Worm (Caenorhabditis elegans) whole organism, midembryonic: ENCODE measurements around the gene F11D11.4.

Experiments
- T22C8.4 ChIP-seq: fragments of 200-800 bp; sonication (Bioruptor generic); IDR thresholded peaks from 2 replicates; pipeline ENCODE4 v1.3.6; 2022; ENCODE audit warnings: missing genetic modification characterization, missing compliant biosample characterization
- cog-1 ChIP-seq: sonication (generic microtip); optimal IDR thresholded peaks from 2 replicates; lab custom pipeline; 2016; ENCODE audit warnings: missing genetic modification characterization, missing compliant biosample characterization
- flt-1 ChIP-seq: fragments of 200-800 bp; sonication (Bioruptor generic); IDR thresholded peaks from 2 replicates; pipeline ENCODE4 v1.3.6; 2022; ENCODE audit warnings: missing genetic modification characterization, missing compliant biosample characterization
- klf-2 ChIP-seq: fragments of 200-800 bp; sonication (Bioruptor generic); conservative IDR thresholded peaks from 2 replicates; pipeline ENCODE4 v1.3.6; 2022; ENCODE audit warnings: missing genetic modification reagents, missing genetic modification characterization, missing compliant biosample characterization
- med-1 ChIP-seq: sonication (generic microtip); optimal IDR thresholded peaks from 2 replicates; lab custom pipeline; 2017; ENCODE audit warnings: missing genetic modification characterization, mild to moderate bottlenecking, missing compliant biosample characterization, antibody characterized with exemption, missing genetic modification reagents; ENCODE audit not compliant: insufficient read depth
- ref-1 ChIP-seq: fragments of 200-800 bp; sonication (Bioruptor generic); conservative IDR thresholded peaks from 2 replicates; pipeline ENCODE4 v1.3.6; 2022; ENCODE audit warnings: missing genetic modification reagents, missing genetic modification characterization, missing compliant biosample characterization
- tab-1 ChIP-seq: fragments of 200-800 bp; sonication (Bioruptor generic); IDR thresholded peaks from 2 replicates; pipeline ENCODE4 v1.3.6; 2022; ENCODE audit warnings: missing genetic modification characterization, missing compliant biosample characterization
- ztf-23 ChIP-seq: fragments of 200-800 bp; sonication (Bioruptor generic); IDR thresholded peaks from 2 replicates; pipeline ENCODE4 v1.3.6; 2022; ENCODE audit warnings: missing genetic modification reagents, missing genetic modification characterization, missing compliant biosample characterization
- ztf-29 ChIP-seq: fragments of 200-800 bp; sonication (Bioruptor generic); IDR thresholded peaks from 2 replicates; pipeline ENCODE4 v1.3.6; 2022; ENCODE audit warnings: missing genetic modification reagents, missing genetic modification characterization, missing compliant biosample characterization

The F11D11.4 gene

ce11 chrV:18806409-18806808 is 45.2 kb downstream of the F11D11.4 start, which contains the start of gene sri-10:
TSS of gene sri-10 (minus strand) at chrV:18806509.
- no peak for TF ChIP-seq ref-1 (GFP tag; lab: Robert Waterston, UW)
- no peak for TF ChIP-seq T22C8.4 (GFP tag; lab: Robert Waterston, UW)
- TF ChIP-seq tab-1 (GFP tag; lab: Robert Waterston, UW): no peak
- TF ChIP-seq cog-1 (tag; lab: Kevin White, UChicago): no peak
- TF ChIP-seq ztf-23: no peak
- no peak for TF ChIP-seq klf-2 (GFP tag; lab: Robert Waterston, UW)
- TF ChIP-seq flt-1 (GFP tag; lab: Robert Waterston, UW): no peak
- TF ChIP-seq med-1 (GFP tag; lab: Kevin White, UChicago): no peak
- no peak for TF ChIP-seq ztf-29 (GFP tag; lab: Robert Waterston, UW)

- no peak for TF ChIP-seq ztf-29 (GFP tag; lab: Robert Waterston, UW)
- TF ChIP-seq T22C8.4 (GFP tag; lab: Robert Waterston, UW): 0 out of 2 replicates have a peak, but pooled peaks have one; percentile 14
These were observed 47.4 kb downstream of the F11D11.4 start, which contains the start of gene C54E10.6 for ce11 chrV:18808621-18809020. TSS of gene C54E10.6 (minus strand) at chrV:18808729.

ce11 chrV:18810705-18811104 is 49.5 kb downstream of the F11D11.4 start, which contains the start of gene C54E10.3:
TSS of gene C54E10.3 (plus strand) at chrV:18811005.
- TF ChIP-seq flt-1 (GFP tag; lab: Robert Waterston, UW) (no peak), tab-1 (GFP tag; lab: Robert Waterston, UW) (no peak), klf-2 (GFP tag; lab: Robert Waterston, UW) (no peak), ztf-23 (no peak), cog-1 (tag; lab: Kevin White, UChicago) (no peak), ztf-29 (GFP tag; lab: Robert Waterston, UW) (no peak), ref-1 (GFP tag; lab: Robert Waterston, UW) (no peak), T22C8.4 (GFP tag; lab: Robert Waterston, UW) (no peak), med-1 (GFP tag; lab: Kevin White, UChicago) (no peak)
